Worm (Caenorhabditis elegans) whole organism, L4 larva: ENCODE measurements around the gene srlf-28.
A peak's percentile ranks its signal among the peaks of the same experiment; 100 is the strongest.

Experiments used
- Y5F2A.4 ChIP-seq: fragments of 200-800 bp; sonication (Bioruptor generic); optimal IDR thresholded peaks from 2 replicates; lab custom pipeline; 2018; ENCODE audit warnings: mild to moderate bottlenecking, missing genetic modification characterization, missing compliant biosample characterization
- ama-1 ChIP-seq: fragments of 150-350 bp; optimal IDR thresholded peaks from 2 replicates; lab custom pipeline; 2014; ENCODE audit warnings: inconsistent platforms, mixed read lengths
- fos-1 ChIP-seq: fragments of 150-350 bp; optimal IDR thresholded peaks from 2 replicates; lab custom pipeline; 2014; ENCODE audit warnings: missing biosample characterization, missing genetic modification characterization
- jun-1 ChIP-seq: fragments of 150-350 bp; optimal IDR thresholded peaks from 2 replicates; lab custom pipeline; 2014; ENCODE audit warnings: missing biosample characterization, missing genetic modification reagents, missing genetic modification characterization
- mep-1 ChIP-seq: fragments of 150-350 bp; sonication (generic microtip); optimal IDR thresholded peaks from 3 replicates; lab custom pipeline; 2014; ENCODE audit warnings: missing biosample characterization, missing genetic modification characterization
- nhr-11 ChIP-seq: fragments of 150-350 bp; optimal IDR thresholded peaks from 2 replicates; lab custom pipeline; 2014; ENCODE audit warnings: missing biosample characterization, missing genetic modification characterization

DNA sequence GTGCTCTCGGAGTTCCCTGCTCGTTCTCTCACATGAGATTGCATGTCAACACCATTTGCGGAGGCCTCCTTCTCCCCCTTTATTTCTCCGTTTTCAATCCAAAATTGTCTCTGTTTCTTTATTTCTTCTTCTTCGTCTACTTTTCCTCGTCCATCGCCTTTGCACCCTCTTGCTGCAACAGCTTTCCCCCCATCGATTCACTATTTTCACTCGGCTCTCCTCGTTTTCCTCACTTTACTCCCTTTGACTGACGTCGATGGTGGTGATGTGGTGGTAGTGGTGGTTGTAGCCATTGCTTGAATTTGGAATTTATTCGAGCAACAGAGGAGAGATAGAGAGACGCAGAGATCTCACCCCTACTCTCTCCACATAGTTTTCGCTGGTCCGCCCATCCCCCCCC is 28.0 kb upstream of the srlf-28 start:
- TF ChIP-seq jun-1 (tag; lab: Kevin White, UChicago) (no peak), fos-1 (no peak), nhr-11 (tag; lab: Kevin White, UChicago) (peak; percentile 27), mep-1 (tag; lab: Kevin White, UChicago) (peak; percentile 56), ama-1 (lab: Kevin White, UChicago) (no peak), Y5F2A.4 (GFP tag; lab: Kevin White, UChicago) (no peak)
